Fruit fly (Drosophila melanogaster) whole organism, embryonic: Measurements from ENCODE around the gene fd102C.

ENCODE experiments used
- CG10209 ChIP-seq: fragments of 200-800 bp; sonication (Bioruptor generic); optimal IDR thresholded peaks from 3 replicates; lab custom pipeline; 2017; ENCODE audit warnings: missing biosample characterization, mild to moderate bottlenecking, missing genetic modification characterization, missing genetic modification reagents
- CG14014 ChIP-seq: fragments of 200-800 bp; sonication (Bioruptor generic); IDR thresholded peaks from 2 replicates; pipeline ENCODE4 v1.3.6; 2022; ENCODE audit warnings: missing biosample characterization, missing genetic modification characterization
- CG3163 ChIP-seq: fragments of 200-800 bp; sonication (Bioruptor generic); optimal IDR thresholded peaks from 3 replicates; lab custom pipeline; 2016; ENCODE audit warnings: missing biosample characterization, missing genetic modification characterization
- CG6765 ChIP-seq: fragments of 200-800 bp; sonication (Bioruptor generic); optimal IDR thresholded peaks from 3 replicates; lab custom pipeline; 2017; ENCODE audit warnings: missing biosample characterization, mild to moderate bottlenecking, missing genetic modification characterization
- Hmr ChIP-seq: fragments of 200-800 bp; sonication (Bioruptor generic); optimal IDR thresholded peaks from 3 replicates; lab custom pipeline; 2017; ENCODE audit warnings: mild to moderate bottlenecking, missing biosample characterization, missing genetic modification reagents, missing genetic modification characterization
- Mrtf ChIP-seq: fragments of 200-800 bp; sonication (Bioruptor generic); IDR thresholded peaks from 3 replicates; pipeline ENCODE4 v1.3.6; 2022; ENCODE audit warnings: missing biosample characterization, missing genetic modification characterization
- PHDP ChIP-seq: fragments of 200-800 bp; sonication (Bioruptor generic); optimal IDR thresholded peaks from 3 replicates; lab custom pipeline; 2018; ENCODE audit warnings: missing biosample characterization, mild to moderate bottlenecking, missing genetic modification characterization, moderate library complexity
- Ravus ChIP-seq: fragments of 200-800 bp; sonication (Bioruptor generic); IDR thresholded peaks from 2 replicates; pipeline ENCODE4 v1.3.6; 2022; ENCODE audit warnings: missing biosample characterization, missing genetic modification characterization
- Sox102F ChIP-seq: fragments of 200-800 bp; sonication (Bioruptor generic); optimal IDR thresholded peaks from 2 replicates; lab custom pipeline; 2018; ENCODE audit warnings: missing biosample characterization, mild to moderate bottlenecking, missing genetic modification characterization, moderate library complexity
- bsh ChIP-seq, 2 experiments: fragments of 200-800 bp; sonication (Bioruptor generic); optimal IDR thresholded peaks; 2 replicates each; lab custom pipeline; 2017 to 2018; ENCODE audit warnings: mild to moderate bottlenecking in 2 of 2, missing biosample characterization in 2 of 2, missing genetic modification characterization in 2 of 2, moderate library complexity in 1 of 2
- ci ChIP-seq: fragments of 200-800 bp; sonication (Bioruptor generic); IDR thresholded peaks from 3 replicates; pipeline ENCODE4 v1.3.6; 2022; ENCODE audit warnings: missing biosample characterization, missing genetic modification characterization
- salm ChIP-seq: fragments of 200-800 bp; sonication (Bioruptor generic); optimal IDR thresholded peaks from 2 replicates; lab custom pipeline; 2018; ENCODE audit warnings: missing biosample characterization, mild to moderate bottlenecking, missing genetic modification characterization
- sc ChIP-seq, 3 experiments: fragments of >200 bp in 2 of 3; fragments of 200-800 bp in 1 of 3; sonication (Bioruptor generic) in 1 of 3; optimal IDR thresholded peaks; 2 replicates in 2 of 3; 3 replicates in 1 of 3; lab custom pipeline; 2017; ENCODE audit warnings: mild to moderate bottlenecking in 1 of 3, missing biosample characterization in 1 of 3, missing genetic modification characterization in 1 of 3, missing genetic modification reagents in 1 of 3

DNA sequence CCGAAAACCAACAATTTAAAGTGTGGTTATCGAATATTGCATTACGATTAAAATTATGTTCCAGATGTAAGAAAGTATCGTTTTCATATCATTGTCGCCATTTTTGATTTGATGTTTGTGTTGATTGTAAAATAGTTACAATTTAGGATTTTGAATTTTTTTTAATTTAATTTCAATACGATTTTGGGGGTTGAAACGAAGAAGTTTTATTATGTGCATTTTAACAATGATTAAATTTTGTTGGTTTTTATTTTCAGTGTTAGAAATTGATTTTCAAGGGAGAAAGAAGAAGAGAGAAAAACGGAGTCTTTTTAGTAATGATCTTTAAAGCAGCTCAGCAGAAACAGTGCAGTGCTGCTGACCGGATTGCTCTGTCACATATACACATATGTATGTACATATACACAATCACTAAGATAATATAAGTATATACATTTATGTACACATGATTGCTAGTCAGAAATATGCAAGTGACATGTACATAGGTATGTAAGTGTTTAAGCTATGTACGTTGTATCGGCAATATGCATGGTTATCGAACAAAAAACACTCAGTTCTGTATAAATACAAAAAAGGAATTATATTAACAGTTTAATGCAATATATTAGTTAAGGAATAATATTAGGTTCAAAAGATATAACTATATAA, 34.9 kb upstream of the fd102C start:
- TF ChIP-seq sc (optimal IDR thresholded peaks at IDR 0.05; lab: Kevin White, UChicago) (no peak), sc (GFP tag; optimal IDR thresholded peaks at IDR 0.05; lab: Kevin White, UChicago) (no peak), ci (GFP tag; lab: Robert Waterston, UW) (no peak), PHDP (tag; lab: Kevin White, UChicago) (no peak), salm (tag; lab: Kevin White, UChicago) (no peak), Ravus (GFP tag; lab: Robert Waterston, UW) (no peak), bsh (GFP tag; optimal IDR thresholded peaks at IDR 0.05; lab: Kevin White, UChicago) (no peak), Mrtf (GFP tag; lab: Robert Waterston, UW) (no peak), CG6765 (GFP tag; lab: Kevin White, UChicago) (no peak), CG10209 (GFP tag; lab: Kevin White, UChicago) (no peak), Sox102F (GFP tag; lab: Kevin White, UChicago) (no peak), Hmr (GFP tag; lab: Kevin White, UChicago) (no peak), CG3163 (GFP tag; lab: Kevin White, UChicago) (no peak), CG14014 (GFP tag; lab: Robert Waterston, UW) (no peak)
